Worm (Caenorhabditis elegans) whole organism, midembryonic: ENCODE measurements around the gene F59A6.13.

Source experiments
- T22C8.4 ChIP-seq: fragments of 200-800 bp; sonication (Bioruptor generic); IDR thresholded peaks from 2 replicates; pipeline ENCODE4 v1.3.6; 2022; ENCODE audit warnings: missing genetic modification characterization, missing compliant biosample characterization
- cog-1 ChIP-seq: sonication (generic microtip); optimal IDR thresholded peaks from 2 replicates; lab custom pipeline; 2016; ENCODE audit warnings: missing genetic modification characterization, missing compliant biosample characterization
- flt-1 ChIP-seq: fragments of 200-800 bp; sonication (Bioruptor generic); IDR thresholded peaks from 2 replicates; pipeline ENCODE4 v1.3.6; 2022; ENCODE audit warnings: missing genetic modification characterization, missing compliant biosample characterization
- klf-2 ChIP-seq: fragments of 200-800 bp; sonication (Bioruptor generic); conservative IDR thresholded peaks from 2 replicates; pipeline ENCODE4 v1.3.6; 2022; ENCODE audit warnings: missing genetic modification reagents, missing genetic modification characterization, missing compliant biosample characterization
- med-1 ChIP-seq: sonication (generic microtip); optimal IDR thresholded peaks from 2 replicates; lab custom pipeline; 2017; ENCODE audit warnings: missing genetic modification characterization, mild to moderate bottlenecking, missing compliant biosample characterization, antibody characterized with exemption, missing genetic modification reagents; ENCODE audit not compliant: insufficient read depth
- ref-1 ChIP-seq: fragments of 200-800 bp; sonication (Bioruptor generic); conservative IDR thresholded peaks from 2 replicates; pipeline ENCODE4 v1.3.6; 2022; ENCODE audit warnings: missing genetic modification reagents, missing genetic modification characterization, missing compliant biosample characterization
- tab-1 ChIP-seq: fragments of 200-800 bp; sonication (Bioruptor generic); IDR thresholded peaks from 2 replicates; pipeline ENCODE4 v1.3.6; 2022; ENCODE audit warnings: missing genetic modification characterization, missing compliant biosample characterization
- ztf-23 ChIP-seq: fragments of 200-800 bp; sonication (Bioruptor generic); IDR thresholded peaks from 2 replicates; pipeline ENCODE4 v1.3.6; 2022; ENCODE audit warnings: missing genetic modification reagents, missing genetic modification characterization, missing compliant biosample characterization
- ztf-29 ChIP-seq: fragments of 200-800 bp; sonication (Bioruptor generic); IDR thresholded peaks from 2 replicates; pipeline ENCODE4 v1.3.6; 2022; ENCODE audit warnings: missing genetic modification reagents, missing genetic modification characterization, missing compliant biosample characterization

The F59A6.13 gene

DNA sequence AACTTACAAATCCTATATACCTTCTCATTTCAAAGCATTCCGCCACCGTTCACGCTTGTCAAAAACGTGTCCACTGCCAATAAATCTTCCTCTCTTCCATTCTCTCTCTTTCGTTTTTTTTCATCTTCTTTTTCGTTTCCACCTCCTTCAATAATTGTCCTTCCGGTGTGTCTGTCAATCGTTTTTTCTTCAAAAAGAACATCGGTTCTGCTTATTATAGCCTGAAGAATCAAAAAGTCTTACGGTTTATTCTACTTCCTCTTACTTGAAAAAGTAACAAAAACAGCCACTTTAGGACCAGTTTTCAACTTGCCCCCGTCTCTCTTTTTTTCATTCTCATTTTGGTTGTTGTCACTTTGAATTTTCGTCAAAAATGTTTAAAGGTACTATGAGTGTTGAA is 26.6 kb downstream of the F59A6.13 start:
- TF ChIP-seq ztf-23 = no peak

DNA sequence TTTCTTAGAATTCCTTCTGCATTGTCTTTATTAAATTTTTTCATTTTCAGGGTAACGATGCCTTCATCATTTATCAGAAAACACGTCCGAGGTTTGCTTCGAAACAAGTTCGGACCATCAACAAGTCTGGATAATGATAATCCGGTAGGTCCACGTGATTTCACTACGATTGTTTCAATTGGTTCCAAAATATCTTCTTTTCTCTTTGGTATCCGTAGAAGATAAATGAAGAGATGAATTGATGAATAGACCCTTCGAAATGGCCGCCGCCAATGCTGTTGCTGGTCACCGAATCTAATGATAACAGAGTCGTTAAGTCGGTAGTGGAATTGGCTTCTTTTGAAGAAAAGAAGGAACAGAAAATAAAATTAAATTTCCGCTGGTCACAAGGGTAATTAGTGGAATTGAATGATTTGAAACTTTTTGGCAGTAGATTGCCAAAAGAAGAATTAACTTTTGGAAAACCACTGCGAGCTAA is 27.3 kb downstream of the F59A6.13 start, which contains the start of gene F33G12.6:
F33G12.6 (plus strand) TSS at position 51 of the 478 bp plus-strand sequence.
- TF ChIP-seq flt-1 (GFP tag; lab: Robert Waterston, UW) (no peak), ztf-29 (no peak), klf-2 (GFP tag; lab: Robert Waterston, UW) (no peak), ztf-23 (no peak), T22C8.4 (GFP tag; lab: Robert Waterston, UW) (no peak), med-1 (GFP tag; lab: Kevin White, UChicago) (no peak), tab-1 (GFP tag; lab: Robert Waterston, UW) (no peak), ref-1 (GFP tag; lab: Robert Waterston, UW) (no peak), cog-1 (no peak)

DNA sequence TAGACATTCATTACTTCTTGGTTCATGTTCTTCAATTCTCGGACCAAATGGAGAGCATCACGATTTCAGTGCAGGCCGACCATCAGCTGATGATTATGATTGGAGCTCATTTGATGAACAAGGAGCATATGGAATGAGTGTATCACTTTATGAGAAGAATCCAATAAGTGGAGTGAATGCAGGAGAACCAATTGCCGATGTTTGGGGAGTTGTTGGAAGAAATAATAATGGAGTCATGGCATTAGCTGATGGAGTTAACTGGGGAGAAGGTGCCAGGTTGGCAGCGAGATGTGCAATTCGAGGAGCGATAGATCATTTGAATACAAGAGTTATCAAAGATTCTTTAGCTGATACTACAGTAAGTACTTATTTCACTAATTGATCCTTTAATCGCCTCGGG is 28.2 kb downstream of the F59A6.13 start:
- TF ChIP-seq med-1 (GFP tag; lab: Kevin White, UChicago) = no peak
- TF ChIP-seq klf-2 (GFP tag; lab: Robert Waterston, UW) = no peak
- no peak for TF ChIP-seq flt-1 (GFP tag; lab: Robert Waterston, UW)
- no peak for TF ChIP-seq T22C8.4 (GFP tag; lab: Robert Waterston, UW)
- no peak for TF ChIP-seq ztf-23
- no peak for TF ChIP-seq ztf-29
- TF ChIP-seq cog-1 = no peak
- TF ChIP-seq tab-1 (GFP tag; lab: Robert Waterston, UW) = no peak

DNA sequence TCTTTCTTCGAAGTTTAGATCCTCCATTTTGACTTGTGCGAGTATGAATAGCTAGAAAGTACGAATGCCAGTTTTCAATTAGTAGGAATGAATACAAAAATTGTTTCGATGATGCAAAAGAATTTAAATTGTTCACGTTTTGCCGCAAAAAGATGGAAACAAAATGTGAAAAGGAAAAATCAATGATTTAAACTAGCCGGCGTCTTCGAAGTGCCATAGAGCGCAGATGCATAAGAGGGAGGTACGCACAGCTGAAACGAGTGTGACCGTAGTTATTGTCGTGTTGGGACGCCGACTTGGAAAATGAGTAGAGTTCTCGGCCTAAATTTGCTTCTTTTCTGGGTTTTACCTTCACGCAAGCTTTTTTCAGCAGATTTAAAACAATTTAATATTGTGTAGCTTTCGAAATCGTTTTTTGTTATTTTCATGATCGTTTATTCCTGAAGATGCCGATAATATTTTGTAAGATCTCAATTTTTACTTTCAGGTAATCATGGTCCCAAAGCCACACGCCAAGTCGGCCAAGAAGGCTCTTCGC is 32.6 kb downstream of the F59A6.13 start, which contains the start of the genes ify-1 and rpl-22:
ify-1 (minus strand) TSS at position 51 of the 538 bp plus-strand sequence.
rpl-22 (plus strand) TSS at position 488 of the 538 bp plus-strand sequence.
- TF ChIP-seq tab-1 (GFP tag; lab: Robert Waterston, UW) (no peak), ztf-23 (peak; percentile 83), flt-1 (GFP tag; lab: Robert Waterston, UW) (peak; percentile 77), cog-1 (peak; percentile 65), T22C8.4 (GFP tag; lab: Robert Waterston, UW) (peak; percentile 72; the same call in 1 of the 2 replicates)

DNA sequence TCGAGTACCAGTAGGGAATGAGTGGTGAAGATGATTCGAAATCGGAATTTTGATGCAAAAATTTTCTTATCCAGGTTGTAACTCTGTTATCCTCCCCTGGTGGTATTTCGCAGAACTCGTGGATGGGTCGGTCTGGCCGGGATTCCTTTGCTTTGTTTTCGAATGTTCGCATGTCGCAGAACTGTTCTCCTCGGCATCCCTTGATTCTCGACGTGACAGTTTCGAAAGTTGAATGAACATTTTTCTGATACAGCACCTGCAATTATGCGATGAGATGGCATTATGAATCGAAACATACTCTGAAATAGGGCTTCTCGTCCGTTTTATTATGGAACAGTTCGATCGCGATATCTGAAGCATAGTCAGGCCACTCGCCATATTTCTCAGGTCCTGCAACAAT is 33.6 kb downstream of the F59A6.13 start:
- TF ChIP-seq ref-1 (GFP tag; lab: Robert Waterston, UW) = no peak
- no peak for TF ChIP-seq ztf-29
- TF ChIP-seq T22C8.4 (GFP tag; lab: Robert Waterston, UW) = no peak
- TF ChIP-seq klf-2 (GFP tag; lab: Robert Waterston, UW) = no peak
- TF ChIP-seq tab-1 (GFP tag; lab: Robert Waterston, UW) = no peak
- no peak for TF ChIP-seq ztf-23
- TF ChIP-seq med-1 (GFP tag; lab: Kevin White, UChicago) = no peak
- TF ChIP-seq flt-1 (GFP tag; lab: Robert Waterston, UW) = no peak
- TF ChIP-seq cog-1 = no peak

DNA sequence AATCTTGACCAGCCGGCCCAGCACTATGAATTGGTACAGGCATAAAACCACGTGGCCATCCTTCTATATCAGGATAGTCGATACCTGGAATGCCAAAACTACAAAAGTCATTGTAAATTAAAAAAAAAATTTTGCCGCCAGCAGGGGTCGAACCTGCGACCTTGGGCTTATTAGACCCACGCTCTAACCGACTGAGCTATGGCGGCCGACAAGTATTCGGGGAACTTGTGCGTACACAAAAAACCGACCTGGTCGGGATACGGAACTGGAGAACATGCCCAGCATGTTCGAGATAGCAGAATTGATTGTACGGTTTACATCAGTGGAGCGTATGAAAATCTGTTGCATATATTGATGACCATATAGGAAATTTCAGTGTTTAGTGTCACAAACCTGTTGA is 34.7 kb downstream of the F59A6.13 start:
- TF ChIP-seq tab-1 (GFP tag; lab: Robert Waterston, UW) (peak; percentile 74), T22C8.4 (GFP tag; lab: Robert Waterston, UW) (peak; percentile 43; the same call in 1 of the 2 replicates), ref-1 (GFP tag; lab: Robert Waterston, UW) (peak; percentile 68; the same call in 1 of the 2 replicates), ztf-29 (peak; percentile 78; the same call in 1 of the 2 replicates), ztf-23 (no peak), flt-1 (GFP tag; lab: Robert Waterston, UW) (peak; percentile 81)

DNA sequence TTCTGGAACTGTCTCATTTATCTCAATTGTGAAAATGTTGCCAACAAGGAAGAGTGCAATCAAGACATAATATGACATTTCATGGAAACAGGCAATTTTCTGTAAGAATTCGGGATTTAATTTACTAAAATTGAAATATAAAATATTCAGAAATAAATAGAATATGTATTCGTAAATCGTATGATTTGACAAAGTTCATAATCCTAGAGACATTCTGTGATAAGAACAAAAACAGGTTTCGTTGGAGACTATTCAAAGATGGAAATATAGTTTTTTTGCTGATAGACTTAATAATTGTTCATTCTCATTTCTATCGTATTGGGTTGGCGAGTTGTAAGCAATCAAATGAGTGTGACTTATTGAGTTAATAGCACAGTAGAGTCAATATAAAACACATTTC is 35.4 kb downstream of the F59A6.13 start, which contains the start of gene C27A2.12:
C27A2.12 (minus strand) TSS at position 101 of the 400 bp plus-strand sequence.
- no peak for TF ChIP-seq klf-2 (GFP tag; lab: Robert Waterston, UW)
- no peak for TF ChIP-seq ztf-29
- TF ChIP-seq flt-1 (GFP tag; lab: Robert Waterston, UW) = no peak
- TF ChIP-seq T22C8.4 (GFP tag; lab: Robert Waterston, UW) = no peak
- no peak for TF ChIP-seq ref-1 (GFP tag; lab: Robert Waterston, UW)
- no peak for TF ChIP-seq cog-1
- no peak for TF ChIP-seq ztf-23
- TF ChIP-seq tab-1 (GFP tag; lab: Robert Waterston, UW) = no peak
- no peak for TF ChIP-seq med-1 (GFP tag; lab: Kevin White, UChicago)

DNA sequence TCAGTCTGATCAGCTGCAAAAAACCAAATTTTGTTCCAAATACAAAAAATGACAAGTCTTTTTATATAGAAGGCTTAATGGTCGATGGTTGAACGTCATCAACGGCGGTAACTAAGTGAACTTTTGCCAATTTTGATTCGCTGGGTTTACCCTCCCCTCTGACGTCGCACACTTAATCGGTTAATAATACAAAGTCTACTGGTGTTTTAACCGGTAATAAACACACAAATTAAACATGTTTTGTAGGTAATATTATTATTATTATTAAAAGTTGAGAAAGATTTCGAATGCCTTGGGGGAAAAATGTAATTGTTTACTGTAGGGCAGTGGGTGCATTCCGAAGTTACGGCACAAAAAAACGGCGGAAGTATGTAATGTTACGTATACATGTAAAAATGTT is 38.1 kb downstream of the F59A6.13 start, which contains the start of gene pho-12:
pho-12 (minus strand) TSS at position 101 of the 400 bp plus-strand sequence.
- no peak for TF ChIP-seq flt-1 (GFP tag; lab: Robert Waterston, UW)
- TF ChIP-seq T22C8.4 (GFP tag; lab: Robert Waterston, UW) = no peak
- no peak for TF ChIP-seq ztf-23
- no peak for TF ChIP-seq ref-1 (GFP tag; lab: Robert Waterston, UW)
- TF ChIP-seq med-1 (GFP tag; lab: Kevin White, UChicago) = no peak
- TF ChIP-seq cog-1 = no peak

DNA sequence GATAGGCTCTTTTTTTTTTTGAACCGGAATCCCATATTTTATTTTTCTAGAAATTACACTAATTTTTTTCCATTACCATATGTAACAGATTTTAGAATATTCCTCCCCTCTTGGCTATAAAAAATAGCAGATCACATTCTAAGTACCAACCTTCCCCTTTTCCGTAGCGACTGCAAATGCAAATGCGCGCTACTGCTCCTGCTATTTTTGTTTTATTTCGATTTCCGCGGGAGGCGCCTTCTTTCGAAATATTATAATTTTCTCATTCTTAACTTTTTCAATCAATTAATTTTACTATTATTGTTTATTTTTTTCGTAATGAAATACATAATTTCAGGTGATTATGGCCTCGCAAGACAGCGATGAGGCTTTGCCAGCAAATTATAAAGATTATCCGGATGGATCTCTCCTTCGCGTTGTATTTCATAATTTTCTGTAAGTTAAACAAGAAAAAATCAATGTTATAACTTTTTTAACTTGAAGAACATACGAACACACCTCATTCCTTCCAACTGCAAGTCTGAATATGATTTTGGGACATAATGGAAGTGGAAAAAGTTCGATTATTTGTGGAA is 39.3 kb downstream of the F59A6.13 start, which contains the start of gene smc-5:
smc-5 (plus strand) TSS at position 332 of the 575 bp plus-strand sequence.
- TF ChIP-seq cog-1 = peak; percentile 4
- no peak for TF ChIP-seq ref-1 (GFP tag; lab: Robert Waterston, UW)
- TF ChIP-seq flt-1 (GFP tag; lab: Robert Waterston, UW) = peak; percentile 56; the same call in 1 of the 2 replicates
- TF ChIP-seq ztf-23 = 0 out of 2 replicates have a peak, but pooled peaks have one; percentile 38
- 0 out of 2 replicates have a peak, but pooled peaks have one; percentile 9 for TF ChIP-seq T22C8.4 (GFP tag; lab: Robert Waterston, UW)
- TF ChIP-seq klf-2 (GFP tag; lab: Robert Waterston, UW) = 0 out of 2 replicates have a peak, but pooled peaks have one; percentile 55

DNA sequence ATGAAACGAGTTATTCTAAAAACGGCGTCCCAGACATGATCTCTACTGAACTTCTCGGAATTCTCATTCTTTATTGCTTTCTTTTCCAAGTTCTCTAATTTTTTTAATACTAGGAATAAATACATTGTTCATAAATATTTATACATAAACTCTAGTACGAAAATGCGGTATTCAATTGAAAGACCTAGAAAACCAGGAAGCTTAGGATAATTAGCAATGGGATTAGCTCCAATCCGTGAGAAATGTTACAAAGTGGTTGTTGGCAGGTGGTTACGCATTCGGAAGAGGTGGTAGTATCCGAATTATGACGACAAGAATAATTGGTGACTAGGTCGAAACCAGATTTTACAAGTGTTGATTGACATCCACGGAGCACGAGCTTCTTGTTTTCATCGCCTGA is 44.4 kb downstream of the F59A6.13 start:
- no peak for TF ChIP-seq klf-2 (GFP tag; lab: Robert Waterston, UW)
